Worm (Caenorhabditis elegans) whole organism, late embryonic: ENCODE measurements around the gene ZK863.8.

Experiments used
- C08G9.2 ChIP-seq: sonication (generic microtip); optimal IDR thresholded peaks from 2 replicates; lab custom pipeline; 2016; ENCODE audit warnings: mild to moderate bottlenecking, missing genetic modification characterization, moderate library complexity, missing compliant biosample characterization
- F13H6.1 ChIP-seq: sonication (generic microtip); optimal IDR thresholded peaks from 2 replicates; lab custom pipeline; 2016; ENCODE audit warnings: missing genetic modification characterization, missing compliant biosample characterization
- K09A11.1 ChIP-seq: sonication (generic microtip); optimal IDR thresholded peaks from 2 replicates; lab custom pipeline; 2017; ENCODE audit warnings: antibody characterized with exemption, mild to moderate bottlenecking, missing genetic modification characterization, missing compliant biosample characterization; ENCODE audit not compliant: insufficient read depth
- T23F11.4 ChIP-seq: fragments of 200-800 bp; sonication (Bioruptor generic); optimal IDR thresholded peaks from 2 replicates; lab custom pipeline; 2018; ENCODE audit warnings: mild to moderate bottlenecking, missing genetic modification characterization, missing compliant biosample characterization
- Y22D7AL.16 ChIP-seq: sonication (generic microtip); optimal IDR thresholded peaks from 2 replicates; lab custom pipeline; 2016; ENCODE audit warnings: missing genetic modification characterization, missing compliant biosample characterization
- ceh-18 ChIP-seq: sonication (generic microtip); optimal IDR thresholded peaks from 2 replicates; lab custom pipeline; 2016; ENCODE audit warnings: missing genetic modification characterization, missing compliant biosample characterization
- ceh-22 ChIP-seq: sonication (generic microtip); optimal IDR thresholded peaks from 2 replicates; lab custom pipeline; 2017; ENCODE audit warnings: missing biosample characterization, missing genetic modification characterization
- ceh-30 ChIP-seq: fragments of 150-350 bp; optimal IDR thresholded peaks from 2 replicates; lab custom pipeline; 2014; ENCODE audit warnings: missing biosample characterization, missing genetic modification characterization
- ceh-31 ChIP-seq: sonication (generic microtip); optimal IDR thresholded peaks from 2 replicates; lab custom pipeline; 2016; ENCODE audit warnings: missing genetic modification characterization, missing compliant biosample characterization
- ceh-34 ChIP-seq: sonication (generic microtip); optimal IDR thresholded peaks from 2 replicates; lab custom pipeline; 2016; ENCODE audit warnings: mild to moderate bottlenecking, missing genetic modification characterization, missing compliant biosample characterization
- ceh-45 ChIP-seq: fragments of 200-800 bp; sonication (Bioruptor generic); IDR thresholded peaks from 2 replicates; pipeline ENCODE4 v1.3.6; 2022; ENCODE audit warnings: missing genetic modification reagents, missing genetic modification characterization, missing compliant biosample characterization
- ceh-6 ChIP-seq: fragments of 200-800 bp; sonication (Bioruptor generic); optimal IDR thresholded peaks from 2 replicates; lab custom pipeline; 2018; ENCODE audit warnings: mild to moderate bottlenecking, missing genetic modification characterization, missing compliant biosample characterization
- dve-1 ChIP-seq: sonication (generic microtip); optimal IDR thresholded peaks from 2 replicates; lab custom pipeline; 2017; ENCODE audit warnings: antibody characterized with exemption, mild to moderate bottlenecking, missing genetic modification characterization, missing compliant biosample characterization
- elt-2 ChIP-seq: sonication (generic microtip); optimal IDR thresholded peaks from 2 replicates; lab custom pipeline; 2016; ENCODE audit warnings: missing genetic modification reagents, missing genetic modification characterization, missing compliant biosample characterization
- elt-4 ChIP-seq: sonication (generic microtip); optimal IDR thresholded peaks from 2 replicates; lab custom pipeline; 2016; ENCODE audit warnings: missing genetic modification characterization, missing compliant biosample characterization
- fkh-10 ChIP-seq: fragments of 150-350 bp; optimal IDR thresholded peaks from 2 replicates; lab custom pipeline; 2014; ENCODE audit warnings: missing biosample characterization, missing genetic modification reagents, missing genetic modification characterization
- fkh-6 ChIP-seq: sonication (generic microtip); optimal IDR thresholded peaks from 2 replicates; lab custom pipeline; 2016; ENCODE audit warnings: missing genetic modification characterization, missing compliant biosample characterization
- hlh-13 ChIP-seq: fragments of 200-800 bp; sonication (Bioruptor generic); optimal IDR thresholded peaks from 2 replicates; lab custom pipeline; 2018; ENCODE audit warnings: mild to moderate bottlenecking, missing genetic modification characterization, missing compliant biosample characterization
- hlh-8 ChIP-seq: sonication (generic microtip); optimal IDR thresholded peaks from 2 replicates; lab custom pipeline; 2016; ENCODE audit warnings: missing genotype, missing genetic modification characterization, missing compliant biosample characterization
- lim-6 ChIP-seq: sonication (generic microtip); optimal IDR thresholded peaks from 2 replicates; lab custom pipeline; 2016; ENCODE audit warnings: missing genetic modification characterization, missing compliant biosample characterization
- lin-11 ChIP-seq: fragments of 200-800 bp; sonication (Bioruptor generic); optimal IDR thresholded peaks from 2 replicates; lab custom pipeline; 2018; ENCODE audit warnings: mild to moderate bottlenecking, missing genetic modification characterization, missing compliant biosample characterization
- mec-3 ChIP-seq: sonication (generic microtip); optimal IDR thresholded peaks from 2 replicates; lab custom pipeline; 2016; ENCODE audit warnings: borderline replicate concordance, missing genetic modification characterization, missing compliant biosample characterization
- nfya-1 ChIP-seq: sonication (generic microtip); optimal IDR thresholded peaks from 2 replicates; lab custom pipeline; 2017; ENCODE audit warnings: missing genetic modification characterization, mild to moderate bottlenecking, missing compliant biosample characterization, antibody characterized with exemption, moderate library complexity
- nhr-232 ChIP-seq: sonication (generic microtip); optimal IDR thresholded peaks from 2 replicates; lab custom pipeline; 2016; ENCODE audit warnings: missing genetic modification characterization, missing compliant biosample characterization
- npax-4 ChIP-seq: sonication (generic microtip); optimal IDR thresholded peaks from 2 replicates; lab custom pipeline; 2016; ENCODE audit warnings: missing genetic modification characterization, missing compliant biosample characterization
- pat-9 ChIP-seq: fragments of 200-800 bp; sonication (Bioruptor generic); optimal IDR thresholded peaks from 2 replicates; lab custom pipeline; 2018; ENCODE audit warnings: mild to moderate bottlenecking, missing genetic modification characterization, moderate library complexity, missing compliant biosample characterization
- pha-4 ChIP-seq: fragments of 150-350 bp; optimal IDR thresholded peaks from 2 replicates; lab custom pipeline; 2018; ENCODE audit warnings: missing biosample characterization, missing genetic modification reagents, missing genetic modification characterization
- pqm-1 ChIP-seq: sonication (generic microtip); optimal IDR thresholded peaks from 2 replicates; lab custom pipeline; 2016; ENCODE audit warnings: missing genetic modification characterization, missing compliant biosample characterization
- ref-2 ChIP-seq: sonication (generic microtip); optimal IDR thresholded peaks from 2 replicates; lab custom pipeline; 2016; ENCODE audit warnings: missing genetic modification characterization, missing compliant biosample characterization
- rnt-1 ChIP-seq: sonication (generic microtip); optimal IDR thresholded peaks from 2 replicates; lab custom pipeline; 2016; ENCODE audit warnings: missing genetic modification characterization, missing compliant biosample characterization
- sdc-2 ChIP-seq: sonication (generic microtip); optimal IDR thresholded peaks from 2 replicates; lab custom pipeline; 2016; ENCODE audit warnings: missing genotype, missing genetic modification characterization, missing compliant biosample characterization
- sox-4 ChIP-seq: sonication (generic microtip); optimal IDR thresholded peaks from 2 replicates; lab custom pipeline; 2017; ENCODE audit warnings: mild to moderate bottlenecking, missing genetic modification characterization, inconsistent platforms, missing compliant biosample characterization
- tbx-2 ChIP-seq: sonication (generic microtip); optimal IDR thresholded peaks from 2 replicates; lab custom pipeline; 2016; ENCODE audit warnings: missing genetic modification characterization, missing compliant biosample characterization
- unc-42 ChIP-seq: sonication (generic microtip); optimal IDR thresholded peaks from 2 replicates; lab custom pipeline; 2016; ENCODE audit warnings: missing genotype, missing genetic modification characterization, missing compliant biosample characterization
- unc-55 ChIP-seq: sonication (generic microtip); optimal IDR thresholded peaks from 2 replicates; lab custom pipeline; 2017; ENCODE audit warnings: missing biosample characterization, missing genetic modification reagents, missing genetic modification characterization
- zip-5 ChIP-seq: sonication (generic microtip); optimal IDR thresholded peaks from 2 replicates; lab custom pipeline; 2016; ENCODE audit warnings: missing genetic modification characterization, missing compliant biosample characterization
- ztf-16 ChIP-seq: sonication (generic microtip); optimal IDR thresholded peaks from 2 replicates; lab custom pipeline; 2017; ENCODE audit warnings: missing genetic modification characterization, missing compliant biosample characterization

ZK863.8 gene

ce11 chrV:12233425-12233824, 46.1 kb upstream of the ZK863.8 start:
- TF ChIP-seq ceh-18 (tag; lab: Kevin White, UChicago), result peak; percentile 31
- no peak for TF ChIP-seq ceh-22 (tag; lab: Kevin White, UChicago)
- no peak for TF ChIP-seq fkh-10 (GFP tag; lab: Kevin White, UChicago)
- TF ChIP-seq lim-6, result no peak
- TF ChIP-seq ceh-34, result peak; percentile 6
- TF ChIP-seq ztf-16 (tag; lab: Kevin White, UChicago), result no peak
- TF ChIP-seq nhr-232 (tag; lab: Kevin White, UChicago), result no peak
- peak; percentile 64 for TF ChIP-seq unc-55 (GFP tag; lab: Kevin White, UChicago)
- no peak for TF ChIP-seq hlh-13 (GFP tag; lab: Kevin White, UChicago)
- peak; percentile 55 for TF ChIP-seq nfya-1 (tag; lab: Kevin White, UChicago)
- no peak for TF ChIP-seq ceh-45 (GFP tag; lab: Robert Waterston, UW)
- no peak for TF ChIP-seq tbx-2 (tag; lab: Kevin White, UChicago)
- TF ChIP-seq sox-4 (tag; lab: Kevin White, UChicago), result no peak
- TF ChIP-seq npax-4 (tag; lab: Kevin White, UChicago), result no peak
- TF ChIP-seq pqm-1 (tag; lab: Kevin White, UChicago), result no peak
- no peak for TF ChIP-seq mec-3
- peak; percentile 7 for TF ChIP-seq pat-9 (tag; lab: Kevin White, UChicago)
- TF ChIP-seq lin-11, result no peak
- no peak for TF ChIP-seq hlh-8 (tag; lab: Kevin White, UChicago)
- no peak for TF ChIP-seq elt-4 (tag; lab: Kevin White, UChicago)
- no peak for TF ChIP-seq fkh-6 (tag; lab: Kevin White, UChicago)
- no peak for TF ChIP-seq ref-2
- TF ChIP-seq rnt-1 (tag; lab: Kevin White, UChicago), result peak; percentile 61
- no peak for TF ChIP-seq ceh-6 (GFP tag; lab: Kevin White, UChicago)

- TF ChIP-seq T23F11.4 (GFP tag; lab: Kevin White, UChicago) (no peak), dve-1 (tag; lab: Kevin White, UChicago) (no peak), pqm-1 (tag; lab: Kevin White, UChicago) (no peak), elt-2 (peak; percentile 26), fkh-10 (GFP tag; lab: Kevin White, UChicago) (no peak), Y22D7AL.16 (tag; lab: Kevin White, UChicago) (no peak)
Measured at ce11 chrV:12213027-12213426, 25.7 kb upstream of the ZK863.8 start, which contains the start of gene vab-8. Gene vab-8, plus strand, starts transcription at chrV:12213327.

- TF ChIP-seq unc-42 (tag; lab: Kevin White, UChicago) (peak; percentile 95), K09A11.1 (no peak), ceh-31 (tag; lab: Kevin White, UChicago) (peak; percentile 65), ztf-16 (tag; lab: Kevin White, UChicago) (no peak)
Measured at ce11 chrV:12211090-12211489, 23.8 kb upstream of the ZK863.8 start.

ce11 chrV:12209951-12210350, 22.6 kb upstream of the ZK863.8 start:
- TF ChIP-seq ceh-30 (no peak), unc-42 (tag; lab: Kevin White, UChicago) (peak; percentile 87), pha-4 (tag; lab: Kevin White, UChicago) (no peak), lin-11 (no peak), F13H6.1 (tag; lab: Kevin White, UChicago) (no peak)

ce11 chrV:12208678-12209077, 21.4 kb upstream of the ZK863.8 start:
- no peak for TF ChIP-seq ref-2
- peak; percentile 13 for TF ChIP-seq elt-2
- no peak for TF ChIP-seq sdc-2 (tag; lab: Kevin White, UChicago)
- TF ChIP-seq zip-5, result no peak
- TF ChIP-seq Y22D7AL.16 (tag; lab: Kevin White, UChicago), result no peak
- TF ChIP-seq ceh-45 (GFP tag; lab: Robert Waterston, UW), result no peak
- no peak for TF ChIP-seq C08G9.2
- peak; percentile 19 for TF ChIP-seq ceh-18 (tag; lab: Kevin White, UChicago)
